Fruit fly (Drosophila melanogaster) S2 (cell line): ENCODE results near the gene SdhAL.

Source experiments
- CG8478 ChIP-seq: fragments of >200 bp; optimal IDR thresholded peaks from 2 replicates; lab custom pipeline; 2018
- CTCF ChIP-seq, 2 experiments: fragments of >200 bp; optimal IDR thresholded peaks; 2 replicates each; lab custom pipeline; 2018

SdhAL gene

DNA sequence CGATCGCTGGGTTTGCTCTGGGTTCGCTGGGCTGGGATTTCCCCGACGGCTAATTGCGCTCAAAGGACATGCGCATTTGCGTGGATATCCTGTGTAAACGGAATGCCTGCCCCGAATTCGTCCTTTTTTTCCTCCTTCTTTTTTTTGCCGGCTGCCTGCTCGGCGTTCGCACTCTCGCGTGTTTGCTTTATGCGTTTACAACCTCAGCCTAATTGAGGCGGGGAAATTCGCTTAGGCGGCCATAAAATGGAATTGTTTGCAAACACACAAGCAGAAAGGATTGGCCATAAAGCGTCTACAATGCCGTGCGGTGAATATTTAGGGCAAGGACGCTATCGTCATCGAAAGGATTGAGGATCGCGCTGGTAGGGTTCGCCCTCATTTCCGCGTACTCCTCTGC is 825 bp upstream of the SdhAL start:
- TF ChIP-seq CTCF (optimal IDR thresholded peaks at IDR 0.05; lab: Kevin White, UChicago) = no peak
- TF ChIP-seq CG8478 (lab: Kevin White, UChicago) = no peak

DNA sequence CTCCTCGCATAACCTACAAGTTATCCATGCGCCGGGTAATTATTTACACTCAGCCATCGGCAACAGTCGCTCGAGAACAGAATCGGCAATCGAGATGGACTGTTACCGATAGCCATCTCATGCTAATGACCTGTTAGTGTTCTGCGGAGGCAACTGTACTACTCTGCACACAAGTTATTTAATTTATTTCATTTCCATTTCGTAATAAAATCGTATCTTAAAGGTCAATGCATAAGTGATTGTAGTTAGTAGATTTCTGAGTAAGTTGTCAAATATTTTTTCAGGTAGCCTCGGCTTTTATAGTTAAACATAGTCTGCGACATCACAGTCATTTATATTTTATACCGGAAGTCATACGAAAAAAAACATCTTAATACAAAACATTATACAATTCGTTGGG is 3.3 kb downstream of the SdhAL start, which contains the start of gene CG11588:
Gene CG11588, plus strand, starts transcription at position 301 of the 400 bp plus-strand sequence.
- TF ChIP-seq CG8478 (lab: Kevin White, UChicago) = no peak
- TF ChIP-seq CTCF (optimal IDR thresholded peaks at IDR 0.05; lab: Kevin White, UChicago) = no peak

dm6 chr3L:11918217-11918616 is 6.3 kb downstream of the SdhAL start:
- TF ChIP-seq CG8478 (lab: Kevin White, UChicago) = no peak
- peak; percentile 28 to 44 for TF ChIP-seq CTCF (optimal IDR thresholded peaks at IDR 0.05; lab: Kevin White, UChicago)

DNA sequence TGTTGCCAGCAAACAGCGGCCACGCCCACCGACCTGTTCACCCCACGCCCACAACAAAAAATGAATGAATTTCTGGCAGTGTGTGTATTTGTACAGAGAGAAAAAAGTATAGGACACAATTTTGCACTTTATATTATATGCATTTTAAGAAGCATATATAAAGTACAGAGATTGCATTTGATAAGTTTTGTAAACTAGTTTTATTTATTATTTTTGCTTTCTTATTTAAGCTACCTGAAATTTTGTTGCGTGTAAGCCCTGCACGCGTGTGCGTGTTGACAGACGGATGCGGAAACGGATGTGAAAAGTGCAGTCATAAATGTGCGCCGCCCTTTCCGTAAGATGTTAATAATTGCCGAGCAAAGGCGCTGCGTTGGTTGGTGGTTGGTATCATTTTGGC is 27.8 kb downstream of the SdhAL start:
- no peak for TF ChIP-seq CTCF (optimal IDR thresholded peaks at IDR 0.05; lab: Kevin White, UChicago)
- TF ChIP-seq CG8478 (lab: Kevin White, UChicago) = no peak

dm6 chr3L:11892766-11893165 is 31.8 kb downstream of the SdhAL start:
- TF ChIP-seq CTCF (optimal IDR thresholded peaks at IDR 0.05; lab: Kevin White, UChicago) (peak; percentile 79 to 84), CG8478 (lab: Kevin White, UChicago) (no peak)

- TF ChIP-seq CTCF (optimal IDR thresholded peaks at IDR 0.05; lab: Kevin White, UChicago) (no peak), CG8478 (lab: Kevin White, UChicago) (no peak)
Observed at dm6 chr3L:11888910-11889309, 35.6 kb downstream of the SdhAL start, which contains the start of gene CG5897. Gene CG5897, minus strand, starts transcription at chr3L:11889010.

DNA sequence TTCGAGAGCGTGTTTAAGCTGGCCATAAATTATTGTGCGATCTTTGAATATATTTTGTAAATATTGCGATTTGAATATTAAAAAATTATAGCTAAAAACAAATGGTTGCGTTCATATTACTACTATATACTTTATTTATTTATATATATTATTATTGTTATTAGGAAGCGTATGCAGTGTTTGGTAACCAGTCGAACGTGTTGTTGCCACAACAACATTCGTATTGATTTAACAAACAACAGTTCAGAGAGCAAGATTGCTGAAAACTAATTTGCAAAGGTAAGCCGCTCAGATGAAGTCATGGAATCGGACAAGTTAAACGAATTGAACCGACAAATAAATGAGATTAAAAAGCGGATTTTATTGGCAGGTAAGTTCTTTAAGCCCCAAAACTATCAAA is 43.5 kb downstream of the SdhAL start, which contains the start of gene CCDC151:
Gene CCDC151, plus strand, starts transcription at position 301 of the 400 bp plus-strand sequence.
- TF ChIP-seq CG8478 (lab: Kevin White, UChicago) (no peak), CTCF (optimal IDR thresholded peaks at IDR 0.05; lab: Kevin White, UChicago) (no peak)

DNA sequence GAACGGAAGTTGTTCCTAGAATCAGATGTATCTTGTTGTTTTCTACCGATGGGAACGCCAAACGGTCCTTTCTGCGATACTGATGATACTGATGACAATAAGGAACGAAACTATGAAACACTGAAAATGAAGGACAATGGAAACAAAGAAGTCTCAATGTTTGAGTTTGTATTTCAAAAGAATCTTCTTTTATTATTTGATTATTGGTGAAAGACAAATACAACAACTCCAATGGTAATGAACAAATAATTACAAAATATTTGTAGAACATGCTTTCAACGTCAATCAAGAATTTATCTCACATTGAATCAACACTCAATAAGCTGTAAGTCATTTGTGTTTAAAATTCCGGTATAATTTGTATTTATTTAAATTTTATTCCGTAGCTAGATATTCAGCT is 45.7 kb downstream of the SdhAL start, which contains the start of gene Sprn:
Gene Sprn, plus strand, starts transcription at position 301 of the 400 bp plus-strand sequence.
- TF ChIP-seq CG8478 (lab: Kevin White, UChicago) = no peak
- TF ChIP-seq CTCF (optimal IDR thresholded peaks at IDR 0.05; lab: Kevin White, UChicago) = no peak

- TF ChIP-seq CG8478 (lab: Kevin White, UChicago) = no peak
- TF ChIP-seq CTCF (optimal IDR thresholded peaks at IDR 0.05; lab: Kevin White, UChicago) = peak; percentile 84 to 86
Observed at dm6 chr3L:11876036-11876435, 48.5 kb downstream of the SdhAL start.

dm6 chr3L:11874758-11875157 is 49.8 kb downstream of the SdhAL start:
- TF ChIP-seq CTCF (optimal IDR thresholded peaks at IDR 0.05; lab: Kevin White, UChicago) (no peak), CG8478 (lab: Kevin White, UChicago) (no peak)
